Worm (Caenorhabditis elegans): Measurements from ENCODE around the gene K02B7.3.

The K02B7.3 gene

ce11 chrII:14645290-14645689, 49.8 kb downstream of the K02B7.3 start (continued):
- TF ChIP-seq athp-1 (tag; optimal IDR thresholded peaks at IDR 0.05) = no peak

ce11 chrII:14644465-14644864, 50.6 kb downstream of the K02B7.3 start:
- no peak for TF ChIP-seq Y53F4B.3 (GFP tag; IDR thresholded peaks at IDR 0.05)
- no peak for TF ChIP-seq F33H1.4 (GFP tag; IDR thresholded peaks at IDR 0.05)
- TF ChIP-seq F49E8.2 (tag; optimal IDR thresholded peaks at IDR 0.05; ENCODE audit: insufficient read depth) = no peak
- TF ChIP-seq let-607 (tag; optimal IDR thresholded peaks at IDR 0.05) = no peak
- no peak for TF ChIP-seq K12H6.12 (tag; optimal IDR thresholded peaks at IDR 0.05)
- no peak for TF ChIP-seq ekl-4 (GFP tag; IDR thresholded peaks at IDR 0.05)
- TF ChIP-seq snpc-4 (GFP tag; optimal IDR thresholded peaks at IDR 0.05) = no peak
- no peak for TF ChIP-seq snpc-4 (tag; optimal IDR thresholded peaks at IDR 0.05)
- no peak for TF ChIP-seq cebp-1 (GFP tag; IDR thresholded peaks at IDR 0.05)
- no peak for TF ChIP-seq cebp-1 (tag; optimal IDR thresholded peaks at IDR 0.05)
- TF ChIP-seq ztf-22 (GFP tag; optimal IDR thresholded peaks at IDR 0.05) = no peak
- no peak for TF ChIP-seq ztf-6 (GFP tag; IDR thresholded peaks at IDR 0.05)
- TF ChIP-seq mes-4 (tag; optimal IDR thresholded peaks at IDR 0.05) = no peak
- no peak for TF ChIP-seq zim-3 (tag; optimal IDR thresholded peaks at IDR 0.05)
- TF ChIP-seq B0035.1 (tag; optimal IDR thresholded peaks at IDR 0.05) = no peak
- TF ChIP-seq nhr-27 (tag; optimal IDR thresholded peaks at IDR 0.05) = no peak
- TF ChIP-seq bed-2 (GFP tag; IDR thresholded peaks at IDR 0.05) = no peak
- TF ChIP-seq ama-1 (optimal IDR thresholded peaks at IDR 0.05) = no peak
- TF ChIP-seq ama-1 (GFP tag; optimal IDR thresholded peaks at IDR 0.05) = no peak
- TF ChIP-seq ceh-58 (GFP tag; IDR thresholded peaks at IDR 0.05) = no peak
- TF ChIP-seq ZK185.1 (tag; optimal IDR thresholded peaks at IDR 0.05; ENCODE audit: poor library complexity, severe bottlenecking) = no peak
- TF ChIP-seq T26A5.8 (tag; optimal IDR thresholded peaks at IDR 0.05) = no peak
- no peak for TF ChIP-seq B0336.3 (GFP tag; IDR thresholded peaks at IDR 0.05)

Data from whole organism, young adult.